Fruit fly (Drosophila melanogaster) whole organism, larva: Measurements from ENCODE around the gene CG6126.
A peak's percentile ranks its signal among the peaks of the same experiment; 100 is the strongest.
"Not testable (repeated sequence)": the region's sequence is repeated elsewhere in the genome, so short reads cannot be mapped to it uniquely, and the experiment has no call there.

ENCODE experiments used
- noc ChIP-seq: fragments of 200-800 bp; sonication (Bioruptor generic); optimal IDR thresholded peaks from 3 replicates; lab custom pipeline; 2019; ENCODE audit warnings: missing biosample characterization, mild to moderate bottlenecking, missing genetic modification characterization, moderate library complexity

The CG6126 gene

DNA sequence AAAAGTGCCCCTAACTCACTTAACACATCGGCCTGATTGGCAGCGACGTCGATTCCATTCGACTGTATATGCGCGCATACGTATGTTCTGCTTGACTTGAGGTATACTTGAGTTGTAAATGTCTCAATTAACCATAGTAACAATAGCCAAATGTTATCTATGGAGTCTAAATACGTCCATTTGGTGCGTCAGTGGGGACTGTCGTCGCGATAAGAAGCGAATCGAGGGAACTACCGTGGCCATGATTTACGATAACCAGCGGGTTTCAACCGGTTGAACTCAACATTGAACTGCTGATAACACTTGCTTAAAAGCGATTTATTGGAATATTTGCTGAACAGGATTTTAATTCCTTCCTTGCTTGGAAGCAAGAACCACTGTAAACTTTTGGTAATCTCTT, 12.1 kb downstream of the CG6126 start:
- TF ChIP-seq noc (tag; lab: Kevin White, UChicago): no peak

DNA sequence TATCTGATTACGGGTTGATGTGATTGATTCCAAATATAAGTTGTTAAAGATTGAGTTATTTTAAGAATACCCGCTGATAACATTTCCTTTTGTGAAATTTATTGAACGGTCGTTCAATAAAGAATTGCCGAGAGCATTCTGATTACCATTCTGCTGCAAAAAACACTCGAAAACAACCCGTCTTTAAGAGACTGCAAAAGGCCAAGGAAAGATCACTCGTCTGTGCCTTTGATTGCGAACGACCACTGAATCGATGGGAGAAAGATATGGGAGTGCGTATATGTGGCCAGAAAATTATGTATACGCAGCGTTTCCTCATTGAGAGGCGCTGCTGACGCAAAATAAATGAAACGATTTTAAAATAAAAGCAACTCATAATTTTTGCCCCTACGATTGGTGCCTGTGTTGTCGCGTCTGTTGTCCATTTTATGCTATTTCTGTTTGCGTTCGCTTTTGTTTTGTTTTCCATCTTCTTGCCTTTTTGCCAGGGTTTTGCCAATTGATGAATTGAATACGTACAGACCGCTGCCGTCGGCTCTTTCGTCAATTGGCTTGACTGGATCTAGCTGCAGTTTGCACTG, 12.6 kb downstream of the CG6126 start:
- no peak for TF ChIP-seq noc (tag; lab: Kevin White, UChicago)

DNA sequence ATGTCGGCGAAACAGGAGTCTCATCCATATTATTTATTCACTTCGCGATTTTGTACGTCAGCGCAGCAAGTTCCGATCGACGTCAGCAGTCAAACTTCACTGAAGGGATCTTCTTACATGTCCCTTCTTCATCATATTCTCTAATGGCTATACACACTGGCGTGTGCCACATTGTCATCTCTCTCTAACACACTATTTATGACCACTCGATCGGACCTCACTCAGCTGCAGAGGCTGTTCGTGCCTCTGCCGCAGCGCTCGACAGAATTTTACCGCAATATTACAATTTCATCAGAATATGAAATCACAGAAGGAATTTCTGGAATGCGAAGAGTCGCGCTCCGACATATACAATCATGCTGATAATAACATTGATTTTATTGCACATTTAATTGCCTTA, 13.4 kb downstream of the CG6126 start, which contains the start of gene Bin1:
Gene Bin1 (minus strand): TSS at position 101 of the 400 bp plus-strand sequence.
- TF ChIP-seq noc (tag; lab: Kevin White, UChicago): not testable (repeated sequence)

DNA sequence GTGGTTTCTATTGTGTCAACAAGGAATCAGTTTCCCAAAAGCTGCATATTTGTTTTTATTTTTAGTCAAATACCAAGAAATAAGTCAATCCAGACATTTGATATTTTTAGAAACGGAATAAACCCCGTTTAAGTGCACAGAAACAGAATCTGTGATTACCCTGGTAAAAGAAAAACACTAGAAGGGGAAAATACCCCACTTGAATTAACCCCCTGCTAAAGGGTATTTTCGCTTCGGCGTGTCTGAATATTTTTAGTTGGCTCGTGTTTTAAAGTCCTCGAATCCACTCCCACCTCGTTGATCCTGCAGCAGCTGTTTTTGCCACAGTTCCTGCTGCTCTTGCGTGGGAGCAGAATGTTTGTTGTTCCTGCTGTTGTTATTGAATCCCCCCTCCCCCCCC, 15.1 kb downstream of the CG6126 start:
- TF ChIP-seq noc (tag; lab: Kevin White, UChicago): no peak

- TF ChIP-seq noc (tag; lab: Kevin White, UChicago): no peak
Measured at dm6 chr3R:16186791-16187681, 15.8 kb downstream of the CG6126 start, which contains the start of gene sra. Gene sra, plus strand, starts transcription at chr3R:16186999.

dm6 chr3R:16182269-16182875, 20.5 kb downstream of the CG6126 start:
- no peak for TF ChIP-seq noc (tag; lab: Kevin White, UChicago)

- TF ChIP-seq noc (tag; lab: Kevin White, UChicago): no peak
Measured at dm6 chr3R:16180476-16181070, 22.3 kb downstream of the CG6126 start, which contains the start of gene CG8927. Gene CG8927, plus strand, starts transcription at chr3R:16181020.

- no peak for TF ChIP-seq noc (tag; lab: Kevin White, UChicago)
Measured at dm6 chr3R:16176526-16176925, 26.4 kb downstream of the CG6126 start.

DNA sequence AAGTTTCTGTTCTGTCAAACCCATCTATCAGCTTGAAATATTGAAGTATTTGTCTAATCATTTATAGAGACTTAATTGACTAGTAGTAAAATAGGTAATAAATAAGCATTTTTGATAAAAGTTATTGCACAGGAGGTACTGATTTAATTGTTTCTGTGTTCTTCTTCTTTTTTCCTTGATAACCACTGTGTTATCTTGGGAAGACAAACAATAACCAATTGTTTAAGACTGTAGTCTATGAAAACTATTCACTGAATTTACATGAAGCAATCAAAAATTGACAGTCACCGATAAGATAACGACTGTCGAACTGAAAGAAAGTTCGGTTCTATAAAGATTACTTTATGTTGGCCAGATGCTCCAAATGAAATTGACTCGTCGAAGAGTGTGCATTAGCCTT, 29.4 kb downstream of the CG6126 start:
- TF ChIP-seq noc (tag; lab: Kevin White, UChicago): peak; percentile 30

dm6 chr3R:16171747-16172146, 31.1 kb downstream of the CG6126 start, which contains the start of gene CG8925:
Gene CG8925, plus strand, starts transcription at chr3R:16171991.
- TF ChIP-seq noc (tag; lab: Kevin White, UChicago): no peak

- TF ChIP-seq noc (tag; lab: Kevin White, UChicago): no peak
Measured at dm6 chr3R:16168088-16168487, 34.8 kb downstream of the CG6126 start.

DNA sequence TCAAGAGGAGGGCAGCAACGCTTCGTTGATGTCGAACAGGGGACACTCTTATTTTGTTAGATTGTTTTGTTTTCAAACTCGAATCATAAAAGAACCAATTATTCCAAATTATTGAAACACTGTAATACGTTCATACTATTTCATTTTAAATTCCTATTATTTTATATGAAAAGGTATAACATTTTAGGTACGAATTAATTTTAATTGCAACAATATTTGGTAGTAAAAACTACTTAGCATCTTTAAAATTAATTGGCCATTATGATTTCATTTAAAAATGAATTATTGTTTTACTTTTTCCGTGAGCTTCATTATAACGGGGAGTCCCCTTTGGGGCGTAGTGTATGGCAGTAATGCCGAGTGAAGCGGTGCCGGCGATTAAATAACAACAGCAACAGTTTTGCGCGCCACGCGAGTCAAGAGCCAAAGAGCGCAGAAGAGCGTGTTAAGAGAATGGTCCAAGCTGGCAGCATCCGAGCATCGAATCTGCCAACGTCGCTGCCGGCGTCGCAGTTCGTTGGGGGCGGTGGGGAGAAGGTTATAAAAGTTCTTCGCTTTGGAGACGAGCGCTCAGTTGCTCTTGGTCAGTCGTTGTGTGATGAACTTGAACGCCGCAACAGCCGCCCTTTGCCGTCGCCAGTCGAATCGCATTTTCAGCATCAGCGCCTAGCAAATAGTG, 45.2 kb downstream of the CG6126 start:
- peak; percentile 50 for TF ChIP-seq noc (tag; lab: Kevin White, UChicago)

dm6 chr3R:16156032-16156431, 46.9 kb downstream of the CG6126 start:
- TF ChIP-seq noc (tag; lab: Kevin White, UChicago): no peak

- no peak for TF ChIP-seq noc (tag; lab: Kevin White, UChicago)
Measured at dm6 chr3R:16154682-16155081, 48.2 kb downstream of the CG6126 start, which contains the start of gene CG6006. Gene CG6006, plus strand, starts transcription at chr3R:16154982.

DNA sequence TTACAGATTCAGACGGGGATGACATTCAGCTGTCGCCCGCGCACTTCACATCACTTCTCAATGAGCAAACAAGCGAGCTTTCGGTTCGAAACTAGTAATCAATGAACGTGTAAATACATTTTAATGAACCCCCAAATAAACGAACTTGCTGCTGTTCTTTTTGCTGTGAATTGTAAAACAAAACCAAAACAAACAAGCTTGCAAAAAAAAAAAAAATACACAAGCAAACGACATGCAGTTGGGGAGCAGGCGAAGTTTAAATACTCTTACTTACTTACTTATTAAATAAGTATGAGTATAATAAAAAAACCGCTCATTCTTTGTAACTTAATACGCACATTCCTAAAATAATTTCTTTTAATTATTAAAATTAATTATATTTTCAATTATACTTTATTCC, 48.6 kb downstream of the CG6126 start:
- TF ChIP-seq noc (tag; lab: Kevin White, UChicago): no peak
